Fruit fly (Drosophila melanogaster): Measurements from ENCODE around the gene nbs.

Gene nbs

DNA sequence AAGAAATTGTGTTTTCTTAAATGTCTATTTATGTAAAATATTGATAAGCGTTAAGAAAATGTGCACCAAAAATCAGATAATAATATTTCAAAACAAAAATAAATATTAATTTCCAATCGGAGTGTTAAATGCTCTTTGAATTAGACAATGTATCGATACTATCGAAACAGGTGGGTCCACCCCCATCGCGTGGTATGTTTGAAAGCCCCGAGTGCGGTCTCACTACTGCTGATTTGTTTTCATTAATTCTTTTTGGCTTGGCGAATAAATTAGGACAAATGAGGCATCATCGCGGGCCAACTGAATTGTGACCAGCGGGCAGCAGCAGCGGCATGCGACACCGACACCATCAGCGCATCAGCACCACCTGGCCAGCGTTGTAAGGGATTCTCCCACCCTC is 3.7 kb upstream of the nbs start, which contains the start of gene Naa60:
TSS of gene Naa60 (plus strand) at position 189 of the 400 bp plus-strand sequence.
- TF ChIP-seq cic (GFP tag; optimal IDR thresholded peaks at IDR 0.05), result no peak
- TF ChIP-seq bab1 (GFP tag; optimal IDR thresholded peaks at IDR 0.05), result peak; percentile 21
- TF ChIP-seq CG7101 (tag; optimal IDR thresholded peaks at IDR 0.05), result peak; percentile 9

DNA sequence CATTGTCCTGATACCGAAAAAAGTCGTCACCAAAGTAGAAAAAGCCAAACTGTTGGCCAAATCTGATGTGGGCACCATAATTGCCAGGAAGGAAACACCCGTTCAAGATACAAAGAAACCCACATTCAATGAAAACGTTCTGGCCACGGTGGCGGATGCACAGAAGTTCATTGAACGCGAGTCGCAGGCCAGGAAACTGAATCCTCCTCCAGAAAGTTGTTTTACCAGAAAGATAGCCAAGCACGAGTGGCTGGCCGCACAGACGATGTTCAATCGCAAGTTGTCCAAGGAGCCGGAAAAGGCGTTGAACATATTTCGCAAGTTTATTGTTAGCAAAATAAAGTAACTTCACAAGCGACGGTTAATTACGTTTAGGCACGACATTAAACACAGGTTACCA is 2.9 kb downstream of the nbs start:
- TF ChIP-seq CG1620 (GFP tag; optimal IDR thresholded peaks at IDR 0.05) (no peak), Clk (GFP tag; optimal IDR thresholded peaks at IDR 0.05) (no peak), CG12768 (GFP tag; optimal IDR thresholded peaks at IDR 0.05) (no peak), pad (GFP tag; optimal IDR thresholded peaks at IDR 0.05) (no peak)

DNA sequence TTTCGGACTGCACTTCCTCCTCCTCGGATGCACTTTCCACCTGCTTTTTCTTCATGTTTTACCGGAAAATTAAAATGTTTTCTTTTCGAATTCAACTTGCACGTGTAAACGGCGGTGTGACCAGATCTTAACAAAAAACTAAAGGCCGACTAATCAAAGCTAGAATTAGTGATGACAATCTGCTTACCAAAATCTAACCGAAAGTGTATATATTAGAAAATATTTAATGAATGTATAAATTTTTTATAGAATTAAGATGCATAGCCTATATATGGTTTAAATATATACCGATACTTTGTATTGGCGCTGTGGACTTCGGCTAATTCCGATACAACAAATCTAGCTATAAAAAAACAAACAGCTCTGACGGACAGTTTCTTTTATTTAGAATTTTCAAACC is 4.1 kb downstream of the nbs start, which contains the start of the genes CG18178 and CG14174:
TSS of gene CG18178 (minus strand) at position 216 of the 400 bp plus-strand sequence.
TSS of gene CG14174 (plus strand) at position 400 of the 400 bp plus-strand sequence.
- peak; percentile 63 for TF ChIP-seq bab1 (GFP tag; optimal IDR thresholded peaks at IDR 0.05)
- TF ChIP-seq CG7045 (GFP tag; optimal IDR thresholded peaks at IDR 0.05), result peak; percentile 56
- no peak for TF ChIP-seq CG5204 (GFP tag; optimal IDR thresholded peaks at IDR 0.05)
- TF ChIP-seq toe (GFP tag; optimal IDR thresholded peaks at IDR 0.05), result peak; percentile 28
- TF ChIP-seq CG33017 (tag; optimal IDR thresholded peaks at IDR 0.05), result peak; percentile 58
- peak; percentile 75 for TF ChIP-seq CG14711 (tag; optimal IDR thresholded peaks at IDR 0.05)
- peak; percentile 74 for TF ChIP-seq CG11617 (GFP tag; optimal IDR thresholded peaks at IDR 0.05)
- no peak for TF ChIP-seq kay (GFP tag; ENCODE audit: borderline replicate concordance)
- peak; percentile 33 for TF ChIP-seq ovo (GFP tag; optimal IDR thresholded peaks at IDR 0.05)
- TF ChIP-seq tj (GFP tag; optimal IDR thresholded peaks at IDR 0.05), result peak; percentile 60
- TF ChIP-seq Crg-1 (GFP tag; optimal IDR thresholded peaks at IDR 0.05), result peak; percentile 2
- TF ChIP-seq CG1620 (GFP tag; optimal IDR thresholded peaks at IDR 0.05), result no peak
- TF ChIP-seq Mnt (GFP tag; optimal IDR thresholded peaks at IDR 0.05), result peak; percentile 96
- peak; percentile 44 for TF ChIP-seq pad (GFP tag; optimal IDR thresholded peaks at IDR 0.05)
- TF ChIP-seq CG12768 (GFP tag; optimal IDR thresholded peaks at IDR 0.05), result peak; percentile 68
- peak; percentile 74 for TF ChIP-seq CG7101 (tag; optimal IDR thresholded peaks at IDR 0.05)
- TF ChIP-seq Clk (GFP tag; optimal IDR thresholded peaks at IDR 0.05), result no peak
- no peak for TF ChIP-seq Hr96 (GFP tag; optimal IDR thresholded peaks at IDR 0.05)
- TF ChIP-seq cnc (optimal IDR thresholded peaks at IDR 0.05), result no peak
- no peak for TF ChIP-seq cic (GFP tag; optimal IDR thresholded peaks at IDR 0.05)

DNA sequence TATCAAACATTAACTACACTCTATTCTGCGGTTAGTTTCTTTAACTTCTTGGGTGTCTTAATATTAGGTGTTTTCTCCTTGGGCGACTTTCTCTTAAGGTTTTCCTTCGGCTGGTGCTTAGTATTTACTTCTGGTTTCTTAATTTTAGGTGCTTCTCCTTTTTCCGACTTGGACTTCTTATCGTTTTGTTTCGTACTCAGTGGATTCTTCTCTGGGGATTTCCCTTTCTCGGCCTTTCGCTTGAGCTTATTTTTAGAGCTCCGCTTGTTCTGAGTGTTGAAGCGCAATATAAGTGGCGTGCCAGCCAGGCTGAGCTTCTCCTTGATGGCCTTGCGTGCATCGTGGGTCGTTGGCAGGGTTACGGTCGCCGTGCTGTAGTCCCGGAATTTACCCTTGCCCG is 5.2 kb downstream of the nbs start:
- TF ChIP-seq Crg-1 (GFP tag; optimal IDR thresholded peaks at IDR 0.05) (no peak), CG5204 (GFP tag; optimal IDR thresholded peaks at IDR 0.05) (no peak), Mnt (GFP tag; optimal IDR thresholded peaks at IDR 0.05) (no peak)

DNA sequence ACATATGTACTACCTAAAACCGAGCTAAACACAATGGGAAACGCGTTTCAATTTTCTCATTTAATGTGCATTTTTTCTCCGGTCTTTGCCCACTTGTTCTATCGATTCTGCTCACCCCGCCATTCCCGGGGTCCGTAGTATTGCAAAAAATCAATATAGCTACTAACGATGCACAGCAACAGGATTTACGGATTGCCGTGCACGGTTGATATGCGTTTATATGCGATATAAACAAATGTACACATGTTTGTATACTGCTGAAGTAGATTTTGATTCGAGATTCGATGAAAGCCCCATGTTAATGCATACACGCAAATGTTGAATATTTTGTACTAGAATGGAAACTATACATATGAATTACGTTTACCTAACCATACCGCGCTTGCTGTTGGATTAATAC is 5.9 kb downstream of the nbs start:
- TF ChIP-seq cic (GFP tag; optimal IDR thresholded peaks at IDR 0.05) (peak; percentile 66), Crg-1 (GFP tag; optimal IDR thresholded peaks at IDR 0.05) (no peak)

DNA sequence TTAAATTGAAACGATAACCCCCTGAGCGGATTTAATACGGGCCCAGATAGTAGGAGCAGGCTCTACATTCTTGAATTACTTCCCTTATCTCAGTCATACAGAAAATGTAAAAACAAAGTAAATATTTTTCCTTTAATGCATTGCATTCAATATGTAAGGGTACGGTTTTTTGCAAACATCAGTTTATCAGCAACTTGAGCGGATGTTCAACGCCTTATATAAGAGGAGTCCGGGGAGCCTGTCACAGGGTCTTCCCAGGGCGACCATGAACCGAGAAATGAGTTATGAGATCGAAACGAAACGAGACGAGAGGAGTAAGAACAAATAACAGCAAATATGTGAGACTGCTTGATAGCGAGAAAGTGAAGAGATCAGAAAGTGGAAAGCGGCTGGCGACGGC is 6.4 kb downstream of the nbs start:
- TF ChIP-seq cic (GFP tag; optimal IDR thresholded peaks at IDR 0.05) (peak; percentile 44), Clk (GFP tag; optimal IDR thresholded peaks at IDR 0.05) (no peak), CG12768 (GFP tag; optimal IDR thresholded peaks at IDR 0.05) (no peak)

DNA sequence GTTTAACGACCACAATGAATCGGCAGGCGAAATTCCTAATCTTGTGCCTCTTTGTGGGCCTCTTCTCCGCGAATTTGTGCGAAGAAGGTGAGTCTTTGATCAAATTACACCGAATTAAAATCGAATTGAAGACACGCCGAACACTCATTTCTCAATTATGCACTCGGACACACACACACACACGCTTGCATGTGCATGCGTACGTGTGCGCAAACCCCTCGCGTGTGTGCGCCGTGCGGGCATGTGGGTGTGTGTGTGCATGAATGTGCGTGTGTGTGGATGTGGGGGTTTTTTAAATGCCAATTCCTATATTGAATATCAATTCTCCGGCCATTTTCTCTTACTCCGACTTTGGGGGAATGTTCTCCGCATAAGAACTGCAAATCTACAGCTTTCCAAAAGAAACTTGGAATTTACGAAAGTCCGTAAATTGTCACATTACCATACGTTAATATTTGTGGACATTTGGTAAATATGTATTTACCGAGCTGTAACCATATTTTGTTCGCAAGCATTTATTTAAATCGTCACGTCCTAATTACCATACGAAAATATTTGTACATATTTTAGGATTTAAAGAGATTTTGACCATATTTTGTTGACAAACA is 8.4 kb downstream of the nbs start:
- TF ChIP-seq CG11617 (GFP tag; optimal IDR thresholded peaks at IDR 0.05) (no peak), Clk (GFP tag; optimal IDR thresholded peaks at IDR 0.05) (no peak), Hr96 (GFP tag; optimal IDR thresholded peaks at IDR 0.05) (no peak), kay (GFP tag; ENCODE audit: borderline replicate concordance) (peak; percentile 92), cic (GFP tag; optimal IDR thresholded peaks at IDR 0.05) (peak; percentile 87), CG7045 (GFP tag; optimal IDR thresholded peaks at IDR 0.05) (no peak), CG33017 (tag; optimal IDR thresholded peaks at IDR 0.05) (no peak), CG1620 (GFP tag; optimal IDR thresholded peaks at IDR 0.05) (no peak), CG14711 (tag; optimal IDR thresholded peaks at IDR 0.05) (no peak), CG7101 (tag; optimal IDR thresholded peaks at IDR 0.05) (no peak), Crg-1 (GFP tag; optimal IDR thresholded peaks at IDR 0.05) (no peak), tj (GFP tag; optimal IDR thresholded peaks at IDR 0.05) (peak; percentile 77), Mnt (GFP tag; optimal IDR thresholded peaks at IDR 0.05) (peak; percentile 81), bab1 (GFP tag; optimal IDR thresholded peaks at IDR 0.05) (no peak)

Measured in whole organism, adult.